Fruit fly (Drosophila melanogaster) whole organism, embryonic: ENCODE data around the gene Tengl3.
A peak's percentile ranks its signal among the peaks of the same experiment; 100 is the strongest.

Source experiments
- Antp ChIP-seq: fragments of 200-800 bp; sonication (Bioruptor generic); optimal IDR thresholded peaks from 3 replicates; lab custom pipeline; 2016; ENCODE audit warnings: missing biosample characterization, missing genetic modification characterization
- CG1024 ChIP-seq: fragments of 200-800 bp; sonication (Bioruptor generic); IDR thresholded peaks from 2 replicates; pipeline ENCODE4 v1.3.6; 2022; ENCODE audit warnings: missing biosample characterization, missing genetic modification characterization
- CG10543 ChIP-seq: fragments of 200-800 bp; sonication (Bioruptor generic); optimal IDR thresholded peaks from 3 replicates; lab custom pipeline; 2017; ENCODE audit warnings: missing biosample characterization, mild to moderate bottlenecking, missing genetic modification characterization, moderate library complexity
- CG11723 ChIP-seq: fragments of 200-800 bp; sonication (Bioruptor generic); optimal IDR thresholded peaks from 2 replicates; lab custom pipeline; 2017; ENCODE audit warnings: missing biosample characterization, mild to moderate bottlenecking, missing genetic modification characterization
- CG12155 ChIP-seq: fragments of 200-800 bp; sonication (Bioruptor generic); optimal IDR thresholded peaks from 3 replicates; lab custom pipeline; 2016; ENCODE audit warnings: missing biosample characterization, missing genetic modification characterization
- CG12942 ChIP-seq: fragments of 200-800 bp; sonication (Bioruptor generic); optimal IDR thresholded peaks from 3 replicates; lab custom pipeline; 2016; ENCODE audit warnings: missing biosample characterization, missing genetic modification characterization
- CG13296 ChIP-seq: fragments of 200-800 bp; sonication (Bioruptor generic); optimal IDR thresholded peaks from 3 replicates; lab custom pipeline; 2018; ENCODE audit warnings: missing biosample characterization, mild to moderate bottlenecking, missing genetic modification characterization
- CG13424 ChIP-seq: fragments of 200-800 bp; sonication (Bioruptor generic); optimal IDR thresholded peaks from 2 replicates; lab custom pipeline; 2019; ENCODE audit warnings: missing biosample characterization, mild to moderate bottlenecking, missing genetic modification characterization, moderate library complexity
- CG13624 ChIP-seq: fragments of 200-800 bp; sonication (Bioruptor generic); optimal IDR thresholded peaks from 2 replicates; lab custom pipeline; 2016; ENCODE audit warnings: missing biosample characterization, missing genetic modification characterization
- CG17359 ChIP-seq: fragments of 200-800 bp; sonication (Bioruptor generic); optimal IDR thresholded peaks from 3 replicates; lab custom pipeline; 2018; ENCODE audit warnings: missing biosample characterization, mild to moderate bottlenecking, missing genetic modification characterization, moderate library complexity
- CG2120 ChIP-seq: fragments of 200-800 bp; sonication (Bioruptor generic); optimal IDR thresholded peaks from 3 replicates; lab custom pipeline; 2016; ENCODE audit warnings: missing biosample characterization, missing genetic modification characterization
- CG2678 ChIP-seq: fragments of 200-800 bp; sonication (Bioruptor generic); optimal IDR thresholded peaks from 3 replicates; lab custom pipeline; 2019; ENCODE audit warnings: missing biosample characterization, mild to moderate bottlenecking, missing genetic modification characterization, moderate library complexity
- CG2712 ChIP-seq: fragments of 200-800 bp; optimal IDR thresholded peaks from 3 replicates; lab custom pipeline; 2019; ENCODE audit warnings: missing biosample characterization, mild to moderate bottlenecking, missing genetic modification characterization, moderate library complexity
- CG3407 ChIP-seq: fragments of 200-800 bp; sonication (Bioruptor generic); optimal IDR thresholded peaks from 2 replicates; lab custom pipeline; 2018; ENCODE audit warnings: missing biosample characterization, mild to moderate bottlenecking, missing genetic modification characterization
- CG6683 ChIP-seq: fragments of 200-800 bp; sonication (Bioruptor generic); optimal IDR thresholded peaks from 2 replicates; lab custom pipeline; 2017; ENCODE audit warnings: missing biosample characterization, mild to moderate bottlenecking, missing genetic modification characterization, missing genetic modification reagents
- CG7745 ChIP-seq: fragments of 200-800 bp; sonication (Bioruptor generic); optimal IDR thresholded peaks from 2 replicates; lab custom pipeline; 2018; ENCODE audit warnings: missing biosample characterization, mild to moderate bottlenecking, missing genetic modification characterization, moderate library complexity
- CG8281 ChIP-seq: fragments of 200-800 bp; sonication (Bioruptor generic); optimal IDR thresholded peaks from 2 replicates; lab custom pipeline; 2018; ENCODE audit warnings: missing biosample characterization, mild to moderate bottlenecking, missing genetic modification characterization, moderate library complexity
- CG8765 ChIP-seq: fragments of 200-800 bp; sonication (Bioruptor generic); IDR thresholded peaks from 2 replicates; pipeline ENCODE4 v1.3.6; 2022; ENCODE audit warnings: missing biosample characterization, missing genetic modification characterization
- CG9817 ChIP-seq: fragments of 200-800 bp; sonication (Bioruptor generic); optimal IDR thresholded peaks from 2 replicates; lab custom pipeline; 2018; ENCODE audit warnings: missing biosample characterization, mild to moderate bottlenecking, missing genetic modification characterization, moderate library complexity
- CG9932 ChIP-seq: fragments of 200-800 bp; sonication (Bioruptor generic); IDR thresholded peaks from 2 replicates; pipeline ENCODE4 v1.3.6; 2022; ENCODE audit warnings: missing biosample characterization, missing genetic modification characterization
- Chrac-16 ChIP-seq: fragments of 200-800 bp; sonication (Bioruptor generic); optimal IDR thresholded peaks from 3 replicates; lab custom pipeline; 2016; ENCODE audit warnings: missing biosample characterization, missing genetic modification characterization
- HmgZ ChIP-seq: fragments of 200-800 bp; sonication (Bioruptor generic); optimal IDR thresholded peaks from 2 replicates; lab custom pipeline; 2018; ENCODE audit warnings: missing biosample characterization, mild to moderate bottlenecking, missing genetic modification characterization
- Hr78 ChIP-seq, 2 experiments: fragments of 200-800 bp in 1 of 2; fragments of >200 bp in 1 of 2; sonication (Bioruptor generic) in 1 of 2; optimal IDR thresholded peaks; 2 replicates each; lab custom pipeline; 2017 to 2019; ENCODE audit warnings: missing biosample characterization in 2 of 2, missing genetic modification characterization in 2 of 2, mild to moderate bottlenecking in 1 of 2, moderate library complexity in 1 of 2
- NfI ChIP-seq: fragments of 200-800 bp; sonication (Bioruptor generic); optimal IDR thresholded peaks from 3 replicates; lab custom pipeline; 2018; ENCODE audit warnings: missing biosample characterization, mild to moderate bottlenecking, missing genetic modification characterization, moderate library complexity
- Taf1 ChIP-seq: fragments of 200-800 bp; sonication (Bioruptor generic); IDR thresholded peaks from 2 replicates; pipeline ENCODE4 v1.3.6; 2022; ENCODE audit warnings: missing biosample characterization, missing genetic modification characterization
- Usf ChIP-seq: fragments of 200-800 bp; sonication (Bioruptor generic); optimal IDR thresholded peaks from 2 replicates; lab custom pipeline; 2017; ENCODE audit warnings: missing genotype, missing biosample characterization, missing genetic modification characterization
- ab ChIP-seq: fragments of 200-800 bp; sonication (Bioruptor generic); optimal IDR thresholded peaks from 2 replicates; lab custom pipeline; 2016; ENCODE audit warnings: missing biosample characterization, missing genetic modification characterization
- az2 ChIP-seq: fragments of 200-800 bp; sonication (Bioruptor generic); optimal IDR thresholded peaks from 3 replicates; lab custom pipeline; 2016; ENCODE audit warnings: missing biosample characterization, missing genetic modification characterization
- dan ChIP-seq: fragments of 200-800 bp; sonication (Bioruptor generic); IDR thresholded peaks from 2 replicates; pipeline ENCODE4 v1.3.6; 2022; ENCODE audit warnings: missing biosample characterization, missing genetic modification characterization
- dimm ChIP-seq: fragments of 200-800 bp; sonication (Bioruptor generic); IDR thresholded peaks from 2 replicates; pipeline ENCODE4 v1.3.6; 2022; ENCODE audit warnings: missing biosample characterization, missing genetic modification characterization
- emc ChIP-seq: fragments of 200-800 bp; sonication (Bioruptor generic); optimal IDR thresholded peaks from 2 replicates; lab custom pipeline; 2016; ENCODE audit warnings: missing biosample characterization, missing genetic modification characterization
- esg ChIP-seq: fragments of 200-800 bp; sonication (Bioruptor generic); conservative IDR thresholded peaks from 2 replicates; pipeline ENCODE4 v1.3.6; 2022; ENCODE audit warnings: missing biosample characterization, missing genetic modification characterization
- fru ChIP-seq: fragments of >200 bp; optimal IDR thresholded peaks from 2 replicates; lab custom pipeline; 2017
- gsb ChIP-seq: fragments of 200-800 bp; sonication (Bioruptor generic); IDR thresholded peaks from 2 replicates; pipeline ENCODE4 v1.3.6; 2022; ENCODE audit warnings: missing biosample characterization, missing genetic modification characterization
- insv ChIP-seq, 2 experiments: fragments of 200-800 bp; sonication (Bioruptor generic); optimal IDR thresholded peaks; 3 replicates each; lab custom pipeline; 2016 to 2018; ENCODE audit warnings: missing biosample characterization in 2 of 2, missing genetic modification characterization in 2 of 2
- jing ChIP-seq: fragments of 200-800 bp; sonication (Bioruptor generic); optimal IDR thresholded peaks from 2 replicates; lab custom pipeline; 2018; ENCODE audit warnings: missing biosample characterization, mild to moderate bottlenecking, missing genetic modification characterization
- luna ChIP-seq: fragments of 200-800 bp; sonication (Bioruptor generic); optimal IDR thresholded peaks from 2 replicates; lab custom pipeline; 2016; ENCODE audit warnings: missing biosample characterization, missing genetic modification characterization
- mld ChIP-seq: fragments of 200-800 bp; sonication (Bioruptor generic); IDR thresholded peaks from 3 replicates; pipeline ENCODE4 v1.3.6; 2022; ENCODE audit warnings: missing biosample characterization, missing genetic modification characterization; ENCODE audit not compliant: partially characterized antibody
- nerfin-1 ChIP-seq: fragments of 200-800 bp; sonication (Bioruptor generic); optimal IDR thresholded peaks from 3 replicates; lab custom pipeline; 2019; ENCODE audit warnings: missing biosample characterization, mild to moderate bottlenecking, missing genetic modification characterization, moderate library complexity
- pan ChIP-seq, 4 experiments: fragments of >200 bp in 3 of 4; fragments of 200-800 bp in 1 of 4; sonication (Bioruptor generic) in 1 of 4; optimal IDR thresholded peaks in 3 of 4; IDR thresholded peaks in 1 of 4; 2 replicates each; pipeline versions ENCODE4 v1.3.6 to Lab custom; 2017 to 2022; ENCODE audit warnings: missing biosample characterization in 2 of 4, missing genetic modification characterization in 2 of 4, mixed read lengths in 1 of 4
- peb ChIP-seq: fragments of 200-800 bp; sonication (Bioruptor generic); IDR thresholded peaks from 2 replicates; pipeline ENCODE4 v1.3.6; 2022; ENCODE audit warnings: missing biosample characterization, missing genetic modification characterization
- pho ChIP-seq: fragments of 200-800 bp; sonication (Bioruptor generic); optimal IDR thresholded peaks from 2 replicates; lab custom pipeline; 2016; ENCODE audit warnings: missing biosample characterization, missing genetic modification characterization
- psq ChIP-seq: fragments of 200-800 bp; sonication (Bioruptor generic); optimal IDR thresholded peaks from 2 replicates; lab custom pipeline; 2017; ENCODE audit warnings: missing biosample characterization, missing genetic modification characterization
- ranshi ChIP-seq: fragments of 200-800 bp; sonication (Bioruptor generic); IDR thresholded peaks from 2 replicates; pipeline ENCODE4 v1.3.6; 2022; ENCODE audit warnings: missing biosample characterization, missing genetic modification characterization
- sc ChIP-seq, 3 experiments: fragments of >200 bp in 2 of 3; fragments of 200-800 bp in 1 of 3; sonication (Bioruptor generic) in 1 of 3; optimal IDR thresholded peaks; 2 replicates in 2 of 3; 3 replicates in 1 of 3; lab custom pipeline; 2017; ENCODE audit warnings: mild to moderate bottlenecking in 1 of 3, missing biosample characterization in 1 of 3, missing genetic modification characterization in 1 of 3, missing genetic modification reagents in 1 of 3
- slbo ChIP-seq: fragments of 200-800 bp; sonication (Bioruptor generic); IDR thresholded peaks from 2 replicates; pipeline ENCODE4 v1.3.6; 2022; ENCODE audit warnings: missing biosample characterization, missing genetic modification characterization
- toy ChIP-seq: fragments of 200-800 bp; sonication (Bioruptor generic); IDR thresholded peaks from 2 replicates; pipeline ENCODE4 v1.3.6; 2022; ENCODE audit warnings: missing biosample characterization, missing genetic modification characterization
- ttk ChIP-seq: fragments of 200-800 bp; sonication (Bioruptor generic); IDR thresholded peaks from 2 replicates; pipeline ENCODE4 v2.1.2; 2022; ENCODE audit warnings: missing biosample characterization, missing genetic modification characterization
- wek ChIP-seq: fragments of 200-800 bp; sonication (Bioruptor generic); optimal IDR thresholded peaks from 3 replicates; lab custom pipeline; 2018; ENCODE audit warnings: missing biosample characterization, mild to moderate bottlenecking, missing genetic modification characterization, moderate library complexity
- zfh2 ChIP-seq: fragments of 200-800 bp; sonication (Bioruptor generic); optimal IDR thresholded peaks from 2 replicates; lab custom pipeline; 2016; ENCODE audit warnings: missing biosample characterization, missing genetic modification characterization

Tengl3 gene

DNA sequence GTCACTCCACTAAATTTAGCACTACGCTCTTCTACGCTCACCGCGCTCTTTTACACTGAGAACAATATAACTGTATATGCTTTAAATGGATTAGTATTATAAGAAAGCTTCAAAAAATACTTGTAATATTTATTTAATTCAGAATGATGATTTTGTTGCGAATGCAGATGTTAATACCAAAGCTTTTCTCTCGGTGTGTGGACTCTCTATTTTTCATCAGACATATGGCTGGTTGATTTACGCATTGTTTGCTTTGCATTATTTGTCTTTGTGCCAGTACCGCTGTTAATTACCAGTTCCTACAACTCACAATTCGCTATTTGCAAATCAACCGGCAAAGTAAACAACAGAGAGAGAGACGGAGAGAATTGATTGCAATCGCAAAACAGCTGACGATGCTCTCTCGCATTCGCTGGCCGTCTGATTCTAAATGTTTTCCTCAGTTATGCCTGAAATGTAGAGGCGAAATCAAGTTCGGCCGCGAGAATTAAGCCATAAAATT lies 16.4 kb downstream of the Tengl3 start (continued):
- TF ChIP-seq dan (GFP tag; lab: Robert Waterston, UW) (peak; percentile 85), ab (GFP tag; lab: Kevin White, UChicago) (peak; percentile 93), CG17359 (tag; lab: Kevin White, UChicago) (peak; percentile 96), CG8765 (GFP tag; lab: Robert Waterston, UW) (peak; percentile 90), CG6683 (GFP tag; lab: Kevin White, UChicago) (peak; percentile 88), gsb (GFP tag; lab: Robert Waterston, UW) (peak; percentile 97), esg (GFP tag; lab: Robert Waterston, UW) (peak; percentile 97), CG13424 (tag; lab: Kevin White, UChicago) (peak; percentile 97), sc (optimal IDR thresholded peaks at IDR 0.05; lab: Kevin White, UChicago) (no peak), sc (GFP tag; optimal IDR thresholded peaks at IDR 0.05; lab: Kevin White, UChicago) (peak; percentile 93), Usf (GFP tag; lab: Kevin White, UChicago) (peak; percentile 86), Antp (GFP tag; lab: Kevin White, UChicago) (peak; percentile 85), psq (GFP tag; lab: Kevin White, UChicago) (peak; percentile 91), insv (GFP tag; optimal IDR thresholded peaks at IDR 0.05; lab: Kevin White, UChicago) (peak in 1 of 2 experiments; percentile 57), CG9932 (GFP tag; lab: Robert Waterston, UW) (peak; percentile 99), ranshi (GFP tag; lab: Robert Waterston, UW) (peak; percentile 97), CG3407 (GFP tag; lab: Kevin White, UChicago) (peak; percentile 92), luna (GFP tag; lab: Kevin White, UChicago) (peak; percentile 90), CG12155 (GFP tag; lab: Kevin White, UChicago) (peak; percentile 93), Taf1 (GFP tag; lab: Robert Waterston, UW) (peak; percentile 95), pan (optimal IDR thresholded peaks at IDR 0.05; lab: Kevin White, UChicago) (no peak), pan (GFP tag; optimal IDR thresholded peaks at IDR 0.05 in 1 of 2, IDR thresholded peaks at IDR 0.05 in 1 of 2) (peak in 1 of 2 experiments; percentile 98), jing (GFP tag; lab: Kevin White, UChicago) (peak; percentile 89), CG13624 (GFP tag; lab: Kevin White, UChicago) (peak; percentile 96), ttk (peak; percentile 98), dimm (GFP tag; lab: Robert Waterston, UW) (peak; percentile 94), CG12942 (GFP tag; lab: Kevin White, UChicago) (peak; percentile 95), CG1024 (GFP tag; lab: Robert Waterston, UW) (peak; percentile 95), CG13296 (GFP tag; lab: Kevin White, UChicago) (peak; percentile 97), NfI (GFP tag; lab: Kevin White, UChicago) (peak; percentile 96), CG2120 (GFP tag; lab: Kevin White, UChicago) (peak; percentile 99), toy (GFP tag; lab: Robert Waterston, UW) (peak; percentile 95), CG7745 (peak; percentile 57), CG8281 (tag; lab: Kevin White, UChicago) (peak; percentile 81), mld (no peak), slbo (GFP tag; lab: Robert Waterston, UW) (peak; percentile 99), HmgZ (peak; percentile 98), fru (lab: Kevin White, UChicago) (no peak), pho (GFP tag; lab: Kevin White, UChicago) (peak; percentile 97), az2 (GFP tag; lab: Kevin White, UChicago) (peak; percentile 96), CG2712 (peak; percentile 96), CG10543 (peak; percentile 95), CG2678 (peak; percentile 98), CG9817 (tag; lab: Kevin White, UChicago) (peak; percentile 98), zfh2 (GFP tag; lab: Kevin White, UChicago) (peak; percentile 95), nerfin-1 (tag; lab: Kevin White, UChicago) (peak; percentile 88), wek (GFP tag; lab: Kevin White, UChicago) (peak; percentile 84), peb (GFP tag; lab: Robert Waterston, UW) (peak; percentile 93), emc (GFP tag; lab: Kevin White, UChicago) (peak; percentile 91), CG11723 (GFP tag; lab: Kevin White, UChicago) (peak; percentile 92), Chrac-16 (GFP tag; lab: Kevin White, UChicago) (peak; percentile 97), Hr78 (GFP tag; optimal IDR thresholded peaks at IDR 0.05; lab: Kevin White, UChicago) (peak in 1 of 2 experiments; percentile 62)
